Fruit fly (Drosophila melanogaster): ENCODE results near the gene spn-A.

Gene spn-A

DNA sequence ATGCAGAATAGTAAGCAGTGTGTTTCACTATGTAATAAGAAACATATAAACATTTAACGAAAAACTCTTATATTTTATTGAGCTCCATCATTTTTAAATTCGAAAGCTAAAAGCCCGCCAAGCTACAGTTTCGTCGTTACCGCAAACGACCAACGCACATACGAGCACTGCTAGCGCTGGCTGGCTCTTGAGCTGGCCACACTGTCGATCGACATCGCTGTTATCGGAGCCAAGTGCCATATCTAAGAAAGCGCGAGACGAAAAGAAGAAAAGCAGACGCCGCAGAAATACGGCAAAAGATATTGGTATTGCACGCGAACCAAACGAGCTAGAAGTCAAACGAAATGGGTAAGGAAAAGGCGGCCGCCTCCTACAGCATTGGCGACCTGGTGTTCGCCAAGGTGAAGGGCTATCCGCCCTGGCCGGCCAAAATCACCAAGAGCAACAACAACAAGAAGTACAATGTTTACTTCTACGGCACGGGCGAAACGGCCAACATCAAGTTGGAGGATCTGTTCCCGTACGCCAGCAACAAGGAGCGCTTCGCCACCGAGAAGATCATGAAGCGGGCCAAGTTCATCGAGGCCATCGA is 3.3 kb downstream of the spn-A start, which contains the start of gene Jasper (continued):
- TF ChIP-seq ems (GFP tag; optimal IDR thresholded peaks at IDR 0.05) (no peak), CG11696 (GFP tag; IDR thresholded peaks at IDR 0.05) (no peak), CG11247 (GFP tag; IDR thresholded peaks at IDR 0.05) (no peak), Stat92E (GFP tag; optimal IDR thresholded peaks at IDR 0.05) (peak in 1 of 3 experiments; percentile 21), pnt (GFP tag; optimal IDR thresholded peaks at IDR 0.05) (no peak), CG31365 (tag; optimal IDR thresholded peaks at IDR 0.05) (no peak), ERR (GFP tag; optimal IDR thresholded peaks at IDR 0.05) (no peak), ap (GFP tag; IDR thresholded peaks at IDR 0.05) (no peak), ind (GFP tag; optimal IDR thresholded peaks at IDR 0.05) (no peak), Sry-β (GFP tag; optimal IDR thresholded peaks at IDR 0.05) (peak; percentile 62), toy (GFP tag; IDR thresholded peaks at IDR 0.05) (no peak), CG1792 (GFP tag; optimal IDR thresholded peaks at IDR 0.05) (peak; percentile 11), CG31388 (GFP tag; optimal IDR thresholded peaks at IDR 0.05) (no peak), al (GFP tag; IDR thresholded peaks at IDR 0.05) (no peak), Atf6 (GFP tag; IDR thresholded peaks at IDR 0.05) (no peak), Chrac-16 (GFP tag; optimal IDR thresholded peaks at IDR 0.05) (no peak), CG13624 (GFP tag; optimal IDR thresholded peaks at IDR 0.05) (peak; percentile 58), CG14860 (GFP tag; IDR thresholded peaks at IDR 0.05; ENCODE audit: partially characterized antibody) (no peak), CG5245 (GFP tag; optimal IDR thresholded peaks at IDR 0.05) (no peak), Mrtf (GFP tag; IDR thresholded peaks at IDR 0.05) (no peak), crp (GFP tag; optimal IDR thresholded peaks at IDR 0.05) (no peak), PHDP (tag; optimal IDR thresholded peaks at IDR 0.05) (no peak), Vsx1 (GFP tag; optimal IDR thresholded peaks at IDR 0.05) (no peak), disco-r (GFP tag; optimal IDR thresholded peaks at IDR 0.05) (no peak), hth (optimal IDR thresholded peaks at IDR 0.05) (no peak), nmo (GFP tag; optimal IDR thresholded peaks at IDR 0.05) (peak; percentile 56), CG18764 (GFP tag; optimal IDR thresholded peaks at IDR 0.05) (no peak), CG6689 (GFP tag; IDR thresholded peaks at IDR 0.05) (no peak), Hand (GFP tag; optimal IDR thresholded peaks at IDR 0.05) (no peak), CG3281 (GFP tag; optimal IDR thresholded peaks at IDR 0.05) (no peak), CrebB (tag; optimal IDR thresholded peaks at IDR 0.05) (no peak), Spps (tag; optimal IDR thresholded peaks at IDR 0.05) (no peak), sqz (GFP tag; optimal IDR thresholded peaks at IDR 0.05) (no peak), CG8924 (tag; optimal IDR thresholded peaks at IDR 0.05) (no peak), Lim3 (GFP tag; IDR thresholded peaks at IDR 0.05) (no peak), slou (GFP tag; optimal IDR thresholded peaks at IDR 0.05) (no peak), dmrt11E (tag; optimal IDR thresholded peaks at IDR 0.05) (no peak), Ptx1 (GFP tag; IDR thresholded peaks at IDR 0.05) (no peak), croc (GFP tag; conservative IDR thresholded peaks at IDR 0.05) (no peak), CG15269 (tag; optimal IDR thresholded peaks at IDR 0.05) (peak; percentile 23), Asciz (GFP tag; optimal IDR thresholded peaks at IDR 0.05) (no peak), Pdp1 (GFP tag; optimal IDR thresholded peaks at IDR 0.05) (peak in 1 of 2 experiments; percentile 86), H2.0 (GFP tag; IDR thresholded peaks at IDR 0.05) (no peak), CG1647 (GFP tag; optimal IDR thresholded peaks at IDR 0.05) (peak; percentile 24), CG12769 (tag; optimal IDR thresholded peaks at IDR 0.05) (no peak), Optix (GFP tag; IDR thresholded peaks at IDR 0.05) (no peak), amos (GFP tag; IDR thresholded peaks at IDR 0.05; ENCODE audit: partially characterized antibody) (peak; percentile 56; the same call in 1 of the 2 replicates), row (GFP tag; IDR thresholded peaks at IDR 0.05) (peak; percentile 42; the same call in 1 of the 3 replicates), maf-S (GFP tag; optimal IDR thresholded peaks at IDR 0.05) (no peak), CG15011 (GFP tag; optimal IDR thresholded peaks at IDR 0.05) (no peak), Ssrp (tag; optimal IDR thresholded peaks at IDR 0.05) (no peak)
